Fruit fly (Drosophila melanogaster): ENCODE results near the gene CG42359.

Gene CG42359

dm6 chr3R:19164873-19165456, 2.9 kb upstream of the CG42359 start (continued):
- TF ChIP-seq Mes4 (GFP tag; optimal IDR thresholded peaks at IDR 0.05) (peak; percentile 15), Taf1 (GFP tag; IDR thresholded peaks at IDR 0.05) (no peak), caup (GFP tag; optimal IDR thresholded peaks at IDR 0.05; ENCODE audit: severe bottlenecking) (peak; percentile 14), CG6254 (GFP tag; optimal IDR thresholded peaks at IDR 0.05) (no peak), CG3726 (GFP tag; IDR thresholded peaks at IDR 0.05) (no peak), Fer2 (tag; optimal IDR thresholded peaks at IDR 0.05) (no peak), CG4730 (GFP tag; IDR thresholded peaks at IDR 0.05) (no peak), D19A (tag; optimal IDR thresholded peaks at IDR 0.05) (peak; percentile 32), CG6654 (GFP tag; optimal IDR thresholded peaks at IDR 0.05) (peak; percentile 33), CG15073 (GFP tag; optimal IDR thresholded peaks at IDR 0.05) (no peak), Dek (tag; optimal IDR thresholded peaks at IDR 0.05) (no peak), NfI (GFP tag; optimal IDR thresholded peaks at IDR 0.05) (peak; percentile 42), ranshi (GFP tag; IDR thresholded peaks at IDR 0.05) (peak; percentile 53; the same call in 1 of the 2 replicates), mirr (GFP tag; optimal IDR thresholded peaks at IDR 0.05) (no peak), CG12942 (GFP tag; optimal IDR thresholded peaks at IDR 0.05) (no peak), Dp (GFP tag; optimal IDR thresholded peaks at IDR 0.05) (no peak), CG43689 (GFP tag; IDR thresholded peaks at IDR 0.05) (no peak), hb (GFP tag; IDR thresholded peaks at IDR 0.05; ENCODE audit: partially characterized antibody) (no peak), pita (GFP tag; optimal IDR thresholded peaks at IDR 0.05) (no peak), C15 (GFP tag; IDR thresholded peaks at IDR 0.05) (no peak), tin (GFP tag; optimal IDR thresholded peaks at IDR 0.05) (no peak), CG16779 (GFP tag; IDR thresholded peaks at IDR 0.05) (no peak), Mrtf (GFP tag; IDR thresholded peaks at IDR 0.05) (no peak), CG17829 (tag; optimal IDR thresholded peaks at IDR 0.05) (peak; percentile 9), ATbp (GFP tag; optimal IDR thresholded peaks at IDR 0.05) (peak; percentile 22), pan (optimal IDR thresholded peaks at IDR 0.05) (no peak), pan (GFP tag; optimal IDR thresholded peaks at IDR 0.05 in 1 of 2, IDR thresholded peaks at IDR 0.05 in 1 of 2) (no peak), CG12071 (GFP tag; optimal IDR thresholded peaks at IDR 0.05) (peak; percentile 20), CG4360 (GFP tag; IDR thresholded peaks at IDR 0.05) (peak; percentile 15; the same call in 1 of the 2 replicates), z (GFP tag; IDR thresholded peaks at IDR 0.05) (no peak), odd (GFP tag; optimal IDR thresholded peaks at IDR 0.05) (peak; percentile 17), fd96Cb (tag; optimal IDR thresholded peaks at IDR 0.05) (peak; percentile 35), so (GFP tag; IDR thresholded peaks at IDR 0.05) (peak; percentile 27; the same call in 1 of the 3 replicates), CG10321 (GFP tag; IDR thresholded peaks at IDR 0.05) (no peak), Side (GFP tag; optimal IDR thresholded peaks at IDR 0.05) (no peak), HHEX (GFP tag; optimal IDR thresholded peaks at IDR 0.05) (peak; percentile 38), CG16863 (GFP tag; optimal IDR thresholded peaks at IDR 0.05) (peak; percentile 44), HmgZ (tag; optimal IDR thresholded peaks at IDR 0.05) (peak; percentile 16), NFAT (GFP tag; IDR thresholded peaks at IDR 0.05) (no peak), CG4617 (GFP tag; optimal IDR thresholded peaks at IDR 0.05; ENCODE audit: borderline replicate concordance) (no peak), Poxn (GFP tag; IDR thresholded peaks at IDR 0.05) (no peak), CG3163 (GFP tag; optimal IDR thresholded peaks at IDR 0.05) (no peak), CG17802 (tag; optimal IDR thresholded peaks at IDR 0.05) (no peak), kay (GFP tag; optimal IDR thresholded peaks at IDR 0.05) (no peak), bab2 (GFP tag; optimal IDR thresholded peaks at IDR 0.05) (no peak), az2 (GFP tag; optimal IDR thresholded peaks at IDR 0.05) (peak; percentile 39), Sox100B (GFP tag; optimal IDR thresholded peaks at IDR 0.05) (peak; percentile 56), Rx (GFP tag; IDR thresholded peaks at IDR 0.05) (peak; percentile 38; the same call in 1 of the 2 replicates), CG8290 (GFP tag; optimal IDR thresholded peaks at IDR 0.05) (no peak), CG8290 (tag; optimal IDR thresholded peaks at IDR 0.05) (no peak), Drgx (GFP tag; IDR thresholded peaks at IDR 0.05) (peak; percentile 43; the same call in 1 of the 2 replicates)
